Worm (Caenorhabditis elegans): ENCODE measurements around the gene aakb-2.

DNA sequence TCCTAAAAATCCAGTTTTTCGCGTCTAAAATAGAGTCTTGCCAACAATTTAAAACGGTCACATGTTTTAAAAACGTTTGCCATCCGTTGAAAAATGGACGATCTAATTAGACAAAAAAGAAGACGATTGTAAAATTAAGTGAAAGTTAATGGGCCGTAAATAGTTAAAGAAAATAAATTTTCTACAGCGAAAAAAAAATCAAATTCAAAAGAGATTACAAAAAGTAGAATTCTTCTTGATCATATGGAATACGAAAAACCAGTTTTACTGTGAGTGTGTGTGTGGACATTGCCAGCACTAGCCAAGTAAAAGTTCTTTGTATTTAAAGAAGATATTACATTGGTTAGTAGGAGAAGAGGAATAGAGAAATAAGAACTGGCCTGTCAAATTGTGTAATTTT is 25.1 kb downstream of the aakb-2 start:
- TF ChIP-seq cog-1 (tag; optimal IDR thresholded peaks at IDR 0.05) (no peak), T22C8.4 (GFP tag; IDR thresholded peaks at IDR 0.05) (no peak), ref-1 (GFP tag; conservative IDR thresholded peaks at IDR 0.05) (no peak), flt-1 (GFP tag; IDR thresholded peaks at IDR 0.05) (no peak), klf-2 (GFP tag; conservative IDR thresholded peaks at IDR 0.05) (no peak)
